Fruit fly (Drosophila melanogaster) whole organism: ENCODE data around the gene wb.

Source experiments
- Dll ChIP-seq: fragments of >200 bp; optimal IDR thresholded peaks from 2 replicates; lab custom pipeline; 2017
- EcR ChIP-seq, 2 experiments: fragments of >200 bp; optimal IDR thresholded peaks; 2 replicates each; lab custom pipeline; 2017; ENCODE audit warnings: missing biosample characterization in 2 of 2, missing genetic modification characterization in 2 of 2, missing genetic modification reagents in 2 of 2
- psq ChIP-seq: fragments of >200 bp; optimal IDR thresholded peaks from 2 replicates; lab custom pipeline; 2017

dm6 chr2L:14346588-14346987 lies 83.8 kb downstream of the wb start, which contains the start of gene Send2:
- TF ChIP-seq Dll (lab: Kevin White, UChicago) (no peak), EcR (GFP tag; optimal IDR thresholded peaks at IDR 0.05; lab: Kevin White, UChicago) (no peak), psq (no peak)
